Fruit fly (Drosophila melanogaster) Kc167 (cell line): ENCODE measurements around the gene comm.

Source experiments
- Myc ChIP-seq: fragments of >200 bp; optimal IDR thresholded peaks from 2 replicates; lab custom pipeline; 2017; ENCODE audit warnings: missing external identifiers
- Sin3A ChIP-seq: fragments of >200 bp; optimal IDR thresholded peaks from 2 replicates; lab custom pipeline; 2018; ENCODE audit warnings: missing external identifiers
- h ChIP-seq: fragments of >200 bp; optimal IDR thresholded peaks from 3 replicates; lab custom pipeline; 2018; ENCODE audit warnings: missing external identifiers
- insv ChIP-seq: fragments of >200 bp; optimal IDR thresholded peaks from 3 replicates; lab custom pipeline; 2018; ENCODE audit warnings: missing external identifiers
- psq ChIP-seq: fragments of >200 bp; optimal IDR thresholded peaks from 2 replicates; lab custom pipeline; 2017; ENCODE audit warnings: missing external identifiers
- ttk ChIP-seq: sonication (Bioruptor generic); optimal IDR thresholded peaks from 2 replicates; lab custom pipeline; 2017; ENCODE audit warnings: missing external identifiers

Gene comm

dm6 chr3L:15720905-15721304, 7.3 kb downstream of the comm start:
- TF ChIP-seq Myc (lab: Kevin White, UChicago) (no peak), Sin3A (lab: Kevin White, UChicago) (no peak), ttk (lab: Kevin White, UChicago) (no peak), h (no peak), insv (lab: Kevin White, UChicago) (no peak), psq (no peak)

- TF ChIP-seq insv (lab: Kevin White, UChicago) = no peak
Measured at dm6 chr3L:15720224-15720623, 8.0 kb downstream of the comm start.

- TF ChIP-seq insv (lab: Kevin White, UChicago) (no peak), h (no peak), Myc (lab: Kevin White, UChicago) (no peak), Sin3A (lab: Kevin White, UChicago) (no peak), psq (no peak), ttk (lab: Kevin White, UChicago) (no peak)
Measured at dm6 chr3L:15717519-15717918, 10.7 kb downstream of the comm start, which contains the start of gene CG42570. Gene CG42570 (plus strand): TSS chr3L:15717819.

dm6 chr3L:15715788-15716503, 12.3 kb downstream of the comm start, which contains the start of gene CG42571:
Gene CG42571 (plus strand): TSS chr3L:15716453.
- TF ChIP-seq h (no peak), ttk (lab: Kevin White, UChicago) (no peak), Myc (lab: Kevin White, UChicago) (no peak), insv (lab: Kevin White, UChicago) (no peak), Sin3A (lab: Kevin White, UChicago) (no peak), psq (no peak)

dm6 chr3L:15713932-15714492, 14.2 kb downstream of the comm start:
- TF ChIP-seq Myc (lab: Kevin White, UChicago) = no peak
- TF ChIP-seq h = no peak
- TF ChIP-seq ttk (lab: Kevin White, UChicago) = no peak
- TF ChIP-seq insv (lab: Kevin White, UChicago) = no peak
- TF ChIP-seq Sin3A (lab: Kevin White, UChicago) = no peak
- no peak for TF ChIP-seq psq

- TF ChIP-seq psq = no peak
- TF ChIP-seq ttk (lab: Kevin White, UChicago) = no peak
- no peak for TF ChIP-seq h
- TF ChIP-seq Sin3A (lab: Kevin White, UChicago) = no peak
- TF ChIP-seq insv (lab: Kevin White, UChicago) = no peak
- no peak for TF ChIP-seq Myc (lab: Kevin White, UChicago)
Measured at dm6 chr3L:15712063-15712462, 16.2 kb downstream of the comm start.

dm6 chr3L:15711164-15711563, 17.1 kb downstream of the comm start:
- TF ChIP-seq insv (lab: Kevin White, UChicago) = no peak
- no peak for TF ChIP-seq psq
- TF ChIP-seq ttk (lab: Kevin White, UChicago) = no peak
- TF ChIP-seq h = no peak
- TF ChIP-seq Myc (lab: Kevin White, UChicago) = no peak
- TF ChIP-seq Sin3A (lab: Kevin White, UChicago) = no peak

dm6 chr3L:15710125-15710524, 18.1 kb downstream of the comm start:
- TF ChIP-seq Myc (lab: Kevin White, UChicago) (no peak), psq (no peak), ttk (lab: Kevin White, UChicago) (no peak), h (no peak), Sin3A (lab: Kevin White, UChicago) (no peak), insv (lab: Kevin White, UChicago) (no peak)

dm6 chr3L:15708579-15708978, 19.7 kb downstream of the comm start:
- TF ChIP-seq h = no peak
- no peak for TF ChIP-seq ttk (lab: Kevin White, UChicago)
- TF ChIP-seq insv (lab: Kevin White, UChicago) = no peak
- TF ChIP-seq Myc (lab: Kevin White, UChicago) = no peak
- TF ChIP-seq psq = no peak
- TF ChIP-seq Sin3A (lab: Kevin White, UChicago) = no peak

dm6 chr3L:15708158-15708557, 20.1 kb downstream of the comm start:
- TF ChIP-seq insv (lab: Kevin White, UChicago) = no peak
- no peak for TF ChIP-seq h
- TF ChIP-seq Sin3A (lab: Kevin White, UChicago) = no peak
- TF ChIP-seq Myc (lab: Kevin White, UChicago) = no peak
- no peak for TF ChIP-seq ttk (lab: Kevin White, UChicago)
- no peak for TF ChIP-seq psq

- TF ChIP-seq ttk (lab: Kevin White, UChicago) (no peak), h (no peak), Sin3A (lab: Kevin White, UChicago) (no peak), insv (lab: Kevin White, UChicago) (no peak), psq (no peak), Myc (lab: Kevin White, UChicago) (no peak)
Measured at dm6 chr3L:15706199-15706598, 22.0 kb downstream of the comm start.

- TF ChIP-seq Myc (lab: Kevin White, UChicago) (no peak), insv (lab: Kevin White, UChicago) (no peak), psq (no peak), ttk (lab: Kevin White, UChicago) (no peak), h (no peak), Sin3A (lab: Kevin White, UChicago) (no peak)
Measured at dm6 chr3L:15704250-15704985, 23.8 kb downstream of the comm start.
